Worm (Caenorhabditis elegans) whole organism, late embryonic: Measurements from ENCODE around the gene dnj-8.

Experiments used
- ama-1 ChIP-seq: fragments of 150-350 bp; optimal IDR thresholded peaks from 2 replicates; lab custom pipeline; 2014
- dve-1 ChIP-seq: sonication (generic microtip); optimal IDR thresholded peaks from 2 replicates; lab custom pipeline; 2017; ENCODE audit warnings: antibody characterized with exemption, mild to moderate bottlenecking, missing genetic modification characterization, missing compliant biosample characterization
- fkh-10 ChIP-seq: fragments of 150-350 bp; optimal IDR thresholded peaks from 2 replicates; lab custom pipeline; 2014; ENCODE audit warnings: missing biosample characterization, missing genetic modification reagents, missing genetic modification characterization
- fkh-6 ChIP-seq: sonication (generic microtip); optimal IDR thresholded peaks from 2 replicates; lab custom pipeline; 2016; ENCODE audit warnings: missing genetic modification characterization, missing compliant biosample characterization
- nhr-232 ChIP-seq: sonication (generic microtip); optimal IDR thresholded peaks from 2 replicates; lab custom pipeline; 2016; ENCODE audit warnings: missing genetic modification characterization, missing compliant biosample characterization
- rnt-1 ChIP-seq: sonication (generic microtip); optimal IDR thresholded peaks from 2 replicates; lab custom pipeline; 2016; ENCODE audit warnings: missing genetic modification characterization, missing compliant biosample characterization
- syd-9 ChIP-seq: sonication (generic microtip); optimal IDR thresholded peaks from 2 replicates; lab custom pipeline; 2016; ENCODE audit warnings: mild to moderate bottlenecking, missing genetic modification characterization, moderate library complexity, missing compliant biosample characterization

DNA sequence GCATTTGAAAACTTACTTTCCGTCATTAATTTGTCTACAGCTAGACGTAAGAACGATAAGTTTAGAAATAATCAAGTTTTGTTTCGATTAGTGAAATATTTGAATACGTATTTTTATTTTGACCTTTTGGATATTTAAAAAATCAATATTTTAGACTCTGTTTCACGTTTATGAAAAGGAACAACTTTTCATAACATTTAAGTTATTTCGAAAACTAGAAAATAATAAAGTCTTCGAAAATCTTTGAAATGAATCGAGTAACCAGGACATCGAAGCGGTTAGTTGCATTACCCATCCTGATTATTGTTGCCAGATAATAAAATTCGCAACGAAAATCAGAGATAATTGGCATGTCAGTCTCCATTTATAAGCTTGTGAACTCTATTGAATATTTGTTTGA, 16.6 kb downstream of the dnj-8 start, which contains the start of gene C56C10.6:
- TF ChIP-seq nhr-232 (tag; lab: Kevin White, UChicago) (no peak), dve-1 (tag; lab: Kevin White, UChicago) (no peak), rnt-1 (tag; lab: Kevin White, UChicago) (no peak), syd-9 (no peak), fkh-6 (tag; lab: Kevin White, UChicago) (no peak), ama-1 (lab: Kevin White, UChicago) (no peak), fkh-10 (GFP tag; lab: Kevin White, UChicago) (no peak)
